Worm (Caenorhabditis elegans) whole organism, L4/young adult: ENCODE results near the gene C43H6.6.

Experiments used
- W03F9.2 ChIP-seq: fragments of 150-350 bp; optimal IDR thresholded peaks from 2 replicates; lab custom pipeline; 2014; ENCODE audit warnings: missing biosample characterization, missing genetic modification characterization
- dao-5 ChIP-seq: sonication (generic microtip); optimal IDR thresholded peaks from 2 replicates; lab custom pipeline; 2016; ENCODE audit warnings: missing genotype, missing genetic modification characterization, moderate library complexity, missing compliant biosample characterization
- him-1 ChIP-seq: sonication (generic microtip); optimal IDR thresholded peaks from 2 replicates; lab custom pipeline; 2016; ENCODE audit warnings: missing genotype, missing genetic modification reagents, missing genetic modification characterization, missing compliant biosample characterization

DNA sequence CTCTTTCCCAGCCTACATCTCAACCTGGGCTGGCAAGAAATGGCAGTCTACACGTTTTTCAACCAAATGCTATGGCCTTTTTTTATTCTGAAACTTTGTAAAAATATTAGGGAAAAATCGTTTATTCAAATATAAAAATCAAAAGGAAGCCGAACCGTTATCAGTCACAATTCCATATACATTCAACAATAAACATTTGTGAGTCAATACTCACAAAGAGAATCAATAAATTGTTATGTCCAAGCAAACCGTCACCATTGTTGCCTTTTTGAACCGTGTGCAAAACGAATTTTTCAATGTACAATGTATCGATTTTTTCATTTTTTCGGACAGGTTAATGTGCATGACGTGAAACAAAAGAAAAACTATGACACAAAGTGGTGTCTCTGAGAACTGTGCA is 26.0 kb upstream of the C43H6.6 start:
- TF ChIP-seq him-1 (tag; lab: Kevin White, UChicago) (no peak), dao-5 (tag; lab: Kevin White, UChicago) (no peak), W03F9.2 (tag; lab: Kevin White, UChicago) (no peak)
